Fruit fly (Drosophila melanogaster) whole organism, embryonic: ENCODE data around the gene CG45676.

Source experiments
- Awh ChIP-seq: fragments of 200-800 bp; sonication (Bioruptor generic); IDR thresholded peaks from 2 replicates; pipeline ENCODE4, ENCODE4 v1.3.6; 2022; ENCODE audit warnings: missing biosample characterization, missing genetic modification characterization
- BEAF-32 ChIP-seq: fragments of 200-800 bp; sonication (Bioruptor generic); optimal IDR thresholded peaks from 3 replicates; lab custom pipeline; 2017; ENCODE audit warnings: missing biosample characterization, missing genetic modification characterization, mild to moderate bottlenecking, moderate library complexity, missing genetic modification reagents
- Bgb ChIP-seq: fragments of 200-800 bp; sonication (Bioruptor generic); IDR thresholded peaks from 2 replicates; pipeline ENCODE4 v1.3.6; 2022; ENCODE audit warnings: missing biosample characterization, missing genetic modification characterization; ENCODE audit not compliant: partially characterized antibody
- Blimp-1 ChIP-seq: fragments of 200-800 bp; sonication (Bioruptor generic); optimal IDR thresholded peaks from 3 replicates; lab custom pipeline; 2018; ENCODE audit warnings: missing biosample characterization, missing genetic modification characterization, mild to moderate bottlenecking, moderate library complexity, missing genetic modification reagents
- Bteb2 ChIP-seq: fragments of 200-800 bp; sonication (Bioruptor generic); optimal IDR thresholded peaks from 2 replicates; lab custom pipeline; 2016; ENCODE audit warnings: missing biosample characterization, missing genetic modification characterization
- CG10147 ChIP-seq: fragments of 200-800 bp; sonication (Bioruptor generic); optimal IDR thresholded peaks from 2 replicates; lab custom pipeline; 2019; ENCODE audit warnings: missing biosample characterization, mild to moderate bottlenecking, missing genetic modification characterization, moderate library complexity
- CG10267 ChIP-seq: fragments of 200-800 bp; sonication (Bioruptor generic); optimal IDR thresholded peaks from 2 replicates; lab custom pipeline; 2018; ENCODE audit warnings: missing biosample characterization, mild to moderate bottlenecking, missing genetic modification characterization, moderate library complexity
- CG10959 ChIP-seq: fragments of 200-800 bp; sonication (Bioruptor generic); IDR thresholded peaks from 2 replicates; pipeline ENCODE4 v1.3.6; 2022; ENCODE audit warnings: missing biosample characterization, missing genetic modification characterization
- CG12299 ChIP-seq: fragments of 200-800 bp; sonication (Bioruptor generic); optimal IDR thresholded peaks from 2 replicates; lab custom pipeline; 2018; ENCODE audit warnings: missing biosample characterization, mild to moderate bottlenecking, missing genetic modification characterization
- CG1233 ChIP-seq: fragments of 200-800 bp; sonication (Bioruptor generic); optimal IDR thresholded peaks from 4 replicates; lab custom pipeline; 2018; ENCODE audit warnings: missing biosample characterization, mild to moderate bottlenecking, missing genetic modification characterization
- CG14667 ChIP-seq: fragments of 200-800 bp; sonication (Bioruptor generic); IDR thresholded peaks from 2 replicates; pipeline ENCODE4 v1.3.6; 2022; ENCODE audit warnings: missing biosample characterization, missing genetic modification characterization
- CG17568 ChIP-seq: fragments of 200-800 bp; sonication (Bioruptor generic); optimal IDR thresholded peaks from 2 replicates; lab custom pipeline; 2018; ENCODE audit warnings: missing biosample characterization, mild to moderate bottlenecking, missing genetic modification characterization, moderate library complexity
- CG18262 ChIP-seq: fragments of 200-800 bp; optimal IDR thresholded peaks from 3 replicates; lab custom pipeline; 2019; ENCODE audit warnings: missing biosample characterization, mild to moderate bottlenecking, missing genetic modification characterization, moderate library complexity
- CG18619 ChIP-seq: fragments of 200-800 bp; sonication (Bioruptor generic); optimal IDR thresholded peaks from 3 replicates; lab custom pipeline; 2017; ENCODE audit warnings: missing biosample characterization, mild to moderate bottlenecking, missing genetic modification characterization
- CG18764 ChIP-seq: fragments of 200-800 bp; sonication (Bioruptor generic); optimal IDR thresholded peaks from 3 replicates; lab custom pipeline; 2016; ENCODE audit warnings: missing biosample characterization, missing genetic modification characterization
- CG2875 ChIP-seq: fragments of 200-800 bp; sonication (Bioruptor generic); optimal IDR thresholded peaks from 2 replicates; lab custom pipeline; 2017; ENCODE audit warnings: missing biosample characterization, mild to moderate bottlenecking, missing genetic modification characterization, missing genetic modification reagents
- CG30431 ChIP-seq: fragments of 200-800 bp; sonication (Bioruptor generic); optimal IDR thresholded peaks from 2 replicates; lab custom pipeline; 2017; ENCODE audit warnings: missing biosample characterization, missing genetic modification characterization
- CG34376 ChIP-seq: fragments of 200-800 bp; sonication (Bioruptor generic); optimal IDR thresholded peaks from 2 replicates; lab custom pipeline; 2018; ENCODE audit warnings: missing biosample characterization, mild to moderate bottlenecking, missing genetic modification characterization
- CG4854 ChIP-seq: fragments of 200-800 bp; sonication (Bioruptor generic); optimal IDR thresholded peaks from 2 replicates; lab custom pipeline; 2016; ENCODE audit warnings: missing biosample characterization, missing genetic modification characterization, inconsistent platforms
- CG6175 ChIP-seq: fragments of 200-800 bp; sonication (Bioruptor generic); IDR thresholded peaks from 3 replicates; pipeline ENCODE4 v1.3.6; 2022; ENCODE audit warnings: missing biosample characterization, missing genetic modification characterization
- CG6683 ChIP-seq: fragments of 200-800 bp; sonication (Bioruptor generic); optimal IDR thresholded peaks from 2 replicates; lab custom pipeline; 2017; ENCODE audit warnings: missing biosample characterization, mild to moderate bottlenecking, missing genetic modification characterization, missing genetic modification reagents
- CHES-1-like ChIP-seq: fragments of 200-800 bp; sonication (Bioruptor generic); optimal IDR thresholded peaks from 2 replicates; lab custom pipeline; 2016; ENCODE audit warnings: missing biosample characterization, missing genetic modification characterization
- CTCF ChIP-seq: fragments of 200-800 bp; sonication (Bioruptor generic); optimal IDR thresholded peaks from 2 replicates; lab custom pipeline; 2017; ENCODE audit warnings: missing biosample characterization, mild to moderate bottlenecking, missing genetic modification characterization, moderate library complexity
- Doc3 ChIP-seq: fragments of 200-800 bp; sonication (Bioruptor generic); IDR thresholded peaks from 3 replicates; pipeline ENCODE4 v1.3.6; 2022; ENCODE audit warnings: missing biosample characterization, missing genetic modification characterization; ENCODE audit not compliant: partially characterized antibody
- HLH3B ChIP-seq: fragments of 200-800 bp; sonication (Bioruptor generic); IDR thresholded peaks from 2 replicates; pipeline ENCODE4 v1.3.6; 2022; ENCODE audit warnings: missing biosample characterization, missing genetic modification characterization
- HLH4C ChIP-seq: fragments of 200-800 bp; sonication (Bioruptor generic); IDR thresholded peaks from 3 replicates; pipeline ENCODE4 v1.3.6; 2022; ENCODE audit warnings: missing biosample characterization, missing genetic modification characterization; ENCODE audit not compliant: partially characterized antibody
- HmgZ ChIP-seq: fragments of 200-800 bp; sonication (Bioruptor generic); optimal IDR thresholded peaks from 2 replicates; lab custom pipeline; 2018; ENCODE audit warnings: missing biosample characterization, mild to moderate bottlenecking, missing genetic modification characterization
- Hmx ChIP-seq: fragments of 200-800 bp; sonication (Bioruptor generic); optimal IDR thresholded peaks from 2 replicates; lab custom pipeline; 2016; ENCODE audit warnings: missing biosample characterization, missing genetic modification characterization
- Lhr ChIP-seq: fragments of 200-800 bp; sonication (Bioruptor generic); optimal IDR thresholded peaks from 3 replicates; lab custom pipeline; 2017; ENCODE audit warnings: mild to moderate bottlenecking, missing biosample characterization, missing genetic modification reagents, missing genetic modification characterization
- Opbp ChIP-seq: fragments of 200-800 bp; sonication (Bioruptor generic); IDR thresholded peaks from 3 replicates; pipeline ENCODE4 v1.3.6; 2022; ENCODE audit warnings: missing biosample characterization, missing genetic modification characterization; ENCODE audit not compliant: partially characterized antibody
- Scr ChIP-seq: fragments of 200-800 bp; sonication (Bioruptor generic); IDR thresholded peaks from 2 replicates; pipeline ENCODE4 v1.3.6; 2022; ENCODE audit warnings: missing biosample characterization, missing genetic modification characterization; ENCODE audit not compliant: partially characterized antibody
- Sry-δ ChIP-seq: fragments of 200-800 bp; sonication (Bioruptor generic); optimal IDR thresholded peaks from 2 replicates; lab custom pipeline; 2016; ENCODE audit warnings: missing biosample characterization, missing genetic modification characterization
- YL-1 ChIP-seq: fragments of 200-800 bp; sonication (Bioruptor generic); optimal IDR thresholded peaks from 3 replicates; lab custom pipeline; 2017; ENCODE audit warnings: missing biosample characterization, mild to moderate bottlenecking, missing genetic modification characterization
- ara ChIP-seq: fragments of 200-800 bp; sonication (Bioruptor generic); IDR thresholded peaks from 2 replicates; pipeline ENCODE4 v1.3.6; 2022; ENCODE audit warnings: missing biosample characterization, missing genetic modification characterization
- btn ChIP-seq: fragments of 200-800 bp; sonication (Bioruptor generic); optimal IDR thresholded peaks from 2 replicates; lab custom pipeline; 2016; ENCODE audit warnings: missing biosample characterization, missing genetic modification characterization
- cato ChIP-seq: fragments of 200-800 bp; sonication (Bioruptor generic); optimal IDR thresholded peaks from 2 replicates; lab custom pipeline; 2016; ENCODE audit warnings: missing biosample characterization, missing genetic modification characterization, borderline replicate concordance
- chinmo ChIP-seq: fragments of 200-800 bp; sonication (Bioruptor generic); IDR thresholded peaks from 4 replicates; pipeline ENCODE4 v1.3.6; 2022; ENCODE audit warnings: missing biosample characterization, missing genetic modification characterization; ENCODE audit not compliant: partially characterized antibody
- dm ChIP-seq: fragments of 200-800 bp; sonication (Bioruptor generic); optimal IDR thresholded peaks from 3 replicates; lab custom pipeline; 2016; ENCODE audit warnings: missing biosample characterization, missing genetic modification characterization
- dmrt99B ChIP-seq: fragments of 200-800 bp; sonication (Bioruptor generic); optimal IDR thresholded peaks from 2 replicates; lab custom pipeline; 2018; ENCODE audit warnings: missing biosample characterization, mild to moderate bottlenecking, missing genetic modification characterization, moderate library complexity
- en ChIP-seq: fragments of 200-800 bp; sonication (Bioruptor generic); optimal IDR thresholded peaks from 2 replicates; lab custom pipeline; 2016; ENCODE audit warnings: missing biosample characterization, missing genetic modification characterization
- grau ChIP-seq: fragments of 200-800 bp; optimal IDR thresholded peaks from 3 replicates; lab custom pipeline; 2019; ENCODE audit warnings: missing biosample characterization, mild to moderate bottlenecking, missing genetic modification characterization, moderate library complexity
- hth ChIP-seq: fragments of >200 bp; optimal IDR thresholded peaks from 2 replicates; lab custom pipeline; 2017; ENCODE audit warnings: inconsistent platforms
- p53 ChIP-seq: fragments of 200-800 bp; sonication (Bioruptor generic); optimal IDR thresholded peaks from 2 replicates; lab custom pipeline; 2016; ENCODE audit warnings: missing biosample characterization, missing genetic modification characterization
- repo ChIP-seq: fragments of 200-800 bp; sonication (Bioruptor generic); optimal IDR thresholded peaks from 2 replicates; lab custom pipeline; 2016; ENCODE audit warnings: missing biosample characterization, missing genetic modification characterization
- sim ChIP-seq: fragments of 200-800 bp; sonication (Bioruptor generic); IDR thresholded peaks from 2 replicates; pipeline ENCODE4 v1.3.6; 2022; ENCODE audit warnings: missing biosample characterization, missing genetic modification characterization
- stwl ChIP-seq: fragments of 200-800 bp; sonication (Bioruptor generic); optimal IDR thresholded peaks from 3 replicates; lab custom pipeline; 2018; ENCODE audit warnings: missing biosample characterization, mild to moderate bottlenecking, missing genetic modification characterization, moderate library complexity
- twi ChIP-seq: fragments of 200-800 bp; optimal IDR thresholded peaks from 2 replicates; lab custom pipeline; 2019; ENCODE audit warnings: missing biosample characterization, mild to moderate bottlenecking, missing genetic modification characterization, moderate library complexity
- zf30C ChIP-seq: fragments of 200-800 bp; sonication (Bioruptor generic); optimal IDR thresholded peaks from 3 replicates; lab custom pipeline; 2018; ENCODE audit warnings: missing biosample characterization, mild to moderate bottlenecking, missing genetic modification characterization

Gene CG45676

DNA sequence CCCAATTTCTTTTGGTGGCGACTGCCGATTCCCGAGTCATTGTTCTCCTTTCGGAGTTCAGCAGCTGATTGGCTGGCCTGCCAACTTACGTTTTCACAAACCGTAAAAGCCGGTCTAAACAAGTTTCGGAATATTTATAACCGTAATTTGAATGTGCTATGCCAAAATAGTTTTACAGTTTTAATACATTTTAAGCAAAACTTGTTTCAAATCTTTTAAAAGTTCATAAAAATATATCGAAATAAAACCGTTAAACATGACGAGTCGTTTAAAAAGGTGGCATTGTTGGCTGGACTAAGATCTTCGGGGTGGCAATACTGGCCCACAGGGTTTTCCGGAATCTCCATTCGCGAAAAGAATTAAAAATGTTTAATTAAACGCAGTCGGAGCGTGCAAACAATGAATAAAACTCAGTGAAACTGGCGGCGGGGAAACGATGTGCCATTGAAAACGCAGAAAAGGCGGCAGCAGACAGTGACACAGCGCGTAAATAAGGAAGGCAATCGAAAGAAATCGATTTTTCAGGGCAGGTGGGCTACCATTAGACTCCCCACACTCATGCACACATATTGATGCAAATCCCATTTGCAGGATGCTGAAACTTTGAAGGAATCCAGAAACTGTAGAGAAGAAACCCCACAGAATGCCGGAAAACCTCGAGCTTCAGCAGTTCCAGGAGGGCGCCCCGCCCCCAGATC lies 17.0 kb downstream of the CG45676 start, which contains the start of the genes Exd2 and CG5281 (continued):
- TF ChIP-seq CG4854 = peak; percentile 22
- peak; percentile 34; the same call in 1 of the 2 replicates for TF ChIP-seq Awh (GFP tag; lab: Robert Waterston, UW)
- peak; percentile 26 for TF ChIP-seq CG10147 (GFP tag; lab: Kevin White, UChicago)
- peak; percentile 64 for TF ChIP-seq Lhr (GFP tag; lab: Kevin White, UChicago)
- peak; percentile 22 for TF ChIP-seq cato (GFP tag; lab: Kevin White, UChicago)
- no peak for TF ChIP-seq CG6683
- peak; percentile 39 for TF ChIP-seq CG12299 (tag; lab: Kevin White, UChicago)
- TF ChIP-seq chinmo (GFP tag; lab: Robert Waterston, UW) = no peak

- TF ChIP-seq stwl (tag; lab: Kevin White, UChicago) (peak; percentile 50), ara (no peak), btn (GFP tag; lab: Kevin White, UChicago) (no peak), CG18764 (no peak), CG18619 (GFP tag; lab: Kevin White, UChicago) (no peak), sim (GFP tag; lab: Robert Waterston, UW) (no peak), Opbp (peak; percentile 75), Bgb (GFP tag; lab: Robert Waterston, UW) (peak; percentile 87), CG18262 (tag; lab: Kevin White, UChicago) (no peak), HLH4C (GFP tag; lab: Robert Waterston, UW) (peak; percentile 64), CG30431 (GFP tag; lab: Kevin White, UChicago) (no peak), dmrt99B (no peak), CG10959 (no peak), YL-1 (GFP tag; lab: Kevin White, UChicago) (peak; percentile 47), Doc3 (peak; percentile 68), CG17568 (GFP tag; lab: Kevin White, UChicago) (no peak), HLH3B (GFP tag; lab: Robert Waterston, UW) (no peak), CTCF (peak; percentile 75), en (GFP tag; lab: Kevin White, UChicago) (no peak), Lhr (GFP tag; lab: Kevin White, UChicago) (peak; percentile 52), Blimp-1 (GFP tag; lab: Kevin White, UChicago) (no peak), Bteb2 (no peak), CG10267 (tag; lab: Kevin White, UChicago) (no peak), CG14667 (GFP tag; lab: Robert Waterston, UW) (no peak), p53 (GFP tag; lab: Kevin White, UChicago) (no peak), twi (no peak), Hmx (GFP tag; lab: Kevin White, UChicago) (no peak), grau (tag; lab: Kevin White, UChicago) (peak; percentile 14), CHES-1-like (GFP tag; lab: Kevin White, UChicago) (no peak), CG1233 (GFP tag; lab: Kevin White, UChicago) (no peak), CG34376 (GFP tag; lab: Kevin White, UChicago) (no peak), zf30C (GFP tag; lab: Kevin White, UChicago) (peak; percentile 34), Sry-δ (GFP tag; lab: Kevin White, UChicago) (peak; percentile 82), Scr (GFP tag; lab: Robert Waterston, UW) (peak; percentile 73), CG2875 (GFP tag; lab: Kevin White, UChicago) (no peak), repo (no peak), hth (lab: Kevin White, UChicago) (no peak), HmgZ (no peak), BEAF-32 (GFP tag; lab: Kevin White, UChicago) (peak; percentile 81), dm (GFP tag; lab: Kevin White, UChicago) (no peak), CG6175 (GFP tag; lab: Robert Waterston, UW) (no peak)
Measured at dm6 chr3R:11437528-11437927, 18.8 kb downstream of the CG45676 start, which contains the start of gene CG17230. TSS of gene CG17230 (plus strand) at chr3R:11437785.
